Worm (Caenorhabditis elegans): ENCODE data around the gene fnip-2.

DNA sequence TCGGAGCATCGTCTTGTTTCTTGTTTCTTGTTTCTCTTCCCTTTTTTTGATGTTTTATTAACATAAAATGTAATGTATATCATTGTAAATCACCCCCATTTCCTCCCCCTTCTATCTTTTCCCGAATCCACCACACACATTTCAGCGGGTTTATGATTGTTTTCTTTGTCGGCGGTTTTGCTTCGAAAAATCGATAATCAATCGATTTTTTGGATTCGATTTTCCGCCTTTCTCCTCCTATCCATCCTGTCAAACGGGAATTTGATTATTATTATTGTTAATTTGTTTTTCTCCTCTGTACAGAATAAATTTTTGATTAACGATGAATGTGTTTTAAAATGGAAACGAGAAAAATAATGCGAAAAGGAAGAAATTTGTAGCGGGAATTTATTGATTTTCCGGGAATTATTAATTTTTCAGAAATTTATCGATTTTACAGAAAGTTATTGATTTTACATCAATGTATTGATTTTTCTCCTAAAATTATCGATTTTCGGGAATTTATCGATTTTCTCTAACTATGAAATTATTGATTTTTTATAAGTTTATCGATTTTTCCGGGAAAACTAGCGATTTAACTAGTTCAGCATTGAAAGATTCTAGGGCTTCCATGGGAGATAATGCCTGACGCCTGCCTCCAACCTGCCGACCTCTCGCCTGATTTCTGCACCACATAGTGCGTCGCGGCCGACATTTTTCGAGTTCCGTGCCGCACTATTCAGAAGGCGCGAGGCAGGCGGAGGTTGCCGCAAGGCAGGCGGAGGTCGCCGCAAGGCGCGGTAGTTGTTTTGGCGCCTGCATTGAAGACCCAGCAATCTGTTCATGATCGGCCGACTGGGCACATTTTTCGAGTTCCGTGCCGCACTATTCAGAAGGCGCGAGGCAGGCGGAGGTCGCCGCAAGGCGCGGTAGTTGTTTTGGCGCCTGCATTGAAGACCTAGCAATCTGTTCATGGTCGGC lies 14.3 kb downstream of the fnip-2 start:
- TF ChIP-seq dao-5 (tag; optimal IDR thresholded peaks at IDR 0.05) = no peak
- TF ChIP-seq him-1 (tag; optimal IDR thresholded peaks at IDR 0.05) = no peak

Measured in whole organism, L4/young adult.